Worm (Caenorhabditis elegans) whole organism, midembryonic: ENCODE results near the gene T01E8.1.

Experiments
- T22C8.4 ChIP-seq: fragments of 200-800 bp; sonication (Bioruptor generic); IDR thresholded peaks from 2 replicates; pipeline ENCODE4 v1.3.6; 2022; ENCODE audit warnings: missing genetic modification characterization, missing compliant biosample characterization
- cog-1 ChIP-seq: sonication (generic microtip); optimal IDR thresholded peaks from 2 replicates; lab custom pipeline; 2016; ENCODE audit warnings: missing genetic modification characterization, missing compliant biosample characterization
- flt-1 ChIP-seq: fragments of 200-800 bp; sonication (Bioruptor generic); IDR thresholded peaks from 2 replicates; pipeline ENCODE4 v1.3.6; 2022; ENCODE audit warnings: missing genetic modification characterization, missing compliant biosample characterization
- klf-2 ChIP-seq: fragments of 200-800 bp; sonication (Bioruptor generic); conservative IDR thresholded peaks from 2 replicates; pipeline ENCODE4 v1.3.6; 2022; ENCODE audit warnings: missing genetic modification reagents, missing genetic modification characterization, missing compliant biosample characterization
- tab-1 ChIP-seq: fragments of 200-800 bp; sonication (Bioruptor generic); IDR thresholded peaks from 2 replicates; pipeline ENCODE4 v1.3.6; 2022; ENCODE audit warnings: missing genetic modification characterization, missing compliant biosample characterization
- ztf-29 ChIP-seq: fragments of 200-800 bp; sonication (Bioruptor generic); IDR thresholded peaks from 2 replicates; pipeline ENCODE4 v1.3.6; 2022; ENCODE audit warnings: missing genetic modification reagents, missing genetic modification characterization, missing compliant biosample characterization

ce11 chrII:10230972-10231371 is 24.4 kb downstream of the T01E8.1 start, which contains the start of gene T01E8.8:
- no peak for TF ChIP-seq klf-2 (GFP tag; lab: Robert Waterston, UW)
- no peak for TF ChIP-seq cog-1
- no peak for TF ChIP-seq T22C8.4 (GFP tag; lab: Robert Waterston, UW)
- TF ChIP-seq ztf-29 (GFP tag; lab: Robert Waterston, UW): no peak
- TF ChIP-seq flt-1 (GFP tag; lab: Robert Waterston, UW): no peak
- TF ChIP-seq tab-1: no peak
